Worm (Caenorhabditis elegans) whole organism, L2 larva: Measurements from ENCODE around the gene sna-2.
A peak's percentile ranks its signal among the peaks of the same experiment; 100 is the strongest.
"Not testable (repeated sequence)": the region's sequence is repeated elsewhere in the genome, so short reads cannot be mapped to it uniquely, and the experiment has no call there.

Source experiments
- C34F6.9 ChIP-seq: fragments of 150-350 bp; optimal IDR thresholded peaks from 2 replicates; lab custom pipeline; 2014; ENCODE audit warnings: missing biosample characterization, missing genetic modification characterization
- F13H6.1 ChIP-seq: sonication (generic microtip); optimal IDR thresholded peaks from 2 replicates; lab custom pipeline; 2016; ENCODE audit warnings: missing genetic modification characterization, missing compliant biosample characterization
- R02D3.7 ChIP-seq: fragments of 150-350 bp; optimal IDR thresholded peaks from 2 replicates; lab custom pipeline; 2014; ENCODE audit warnings: missing biosample characterization, missing genetic modification characterization
- aly-2 ChIP-seq: fragments of 150-350 bp; optimal IDR thresholded peaks from 2 replicates; lab custom pipeline; 2014; ENCODE audit warnings: missing biosample characterization, missing genetic modification characterization
- ama-1 ChIP-seq: fragments of 150-350 bp; optimal IDR thresholded peaks from 2 replicates; lab custom pipeline; 2018; ENCODE audit warnings: inconsistent platforms
- ceh-16 ChIP-seq: fragments of 150-350 bp; optimal IDR thresholded peaks from 2 replicates; lab custom pipeline; 2014; ENCODE audit warnings: missing biosample characterization, missing genetic modification characterization
- ceh-82 ChIP-seq: fragments of 150-350 bp; optimal IDR thresholded peaks from 2 replicates; lab custom pipeline; 2014; ENCODE audit warnings: missing biosample characterization, missing genetic modification characterization
- crh-2 ChIP-seq: sonication (generic microtip); optimal IDR thresholded peaks from 2 replicates; lab custom pipeline; 2017; ENCODE audit warnings: missing biosample characterization, missing genetic modification characterization
- dmd-4 ChIP-seq: sonication (generic microtip); optimal IDR thresholded peaks from 2 replicates; lab custom pipeline; 2017; ENCODE audit warnings: missing biosample characterization, missing genetic modification characterization
- egl-27 ChIP-seq: sonication (generic microtip); optimal IDR thresholded peaks from 3 replicates; lab custom pipeline; 2017; ENCODE audit warnings: missing biosample characterization, missing genetic modification reagents, missing genetic modification characterization
- elt-1 ChIP-seq: fragments of 150-350 bp; optimal IDR thresholded peaks from 2 replicates; lab custom pipeline; 2014; ENCODE audit warnings: missing biosample characterization, missing genetic modification characterization
- fos-1 ChIP-seq: fragments of 150-350 bp; optimal IDR thresholded peaks from 2 replicates; lab custom pipeline; 2014; ENCODE audit warnings: missing biosample characterization, missing genetic modification characterization
- gmeb-1 ChIP-seq: fragments of 150-350 bp; optimal IDR thresholded peaks from 2 replicates; lab custom pipeline; 2014; ENCODE audit warnings: missing biosample characterization, missing genetic modification characterization
- lin-11 ChIP-seq: fragments of 150-350 bp; sonication (generic microtip); optimal IDR thresholded peaks from 2 replicates; lab custom pipeline; 2014; ENCODE audit warnings: missing biosample characterization, missing genetic modification characterization, inconsistent platforms, mixed read lengths
- lin-39 ChIP-seq: fragments of 150-350 bp; optimal IDR thresholded peaks from 2 replicates; lab custom pipeline; 2014; ENCODE audit warnings: missing biosample characterization, missing genetic modification reagents, missing genetic modification characterization
- lsy-2 ChIP-seq, 2 experiments: fragments of 150-350 bp in 1 of 2; sonication (generic microtip) in 1 of 2; optimal IDR thresholded peaks; 2 replicates each; lab custom pipeline; 2014 to 2017; ENCODE audit warnings: missing biosample characterization in 2 of 2, missing genetic modification characterization in 2 of 2
- mab-5 ChIP-seq: fragments of 150-350 bp; optimal IDR thresholded peaks from 2 replicates; lab custom pipeline; 2014; ENCODE audit warnings: missing biosample characterization, missing genetic modification characterization
- mbf-1 ChIP-seq: sonication (generic microtip); optimal IDR thresholded peaks from 2 replicates; lab custom pipeline; 2017; ENCODE audit warnings: missing biosample characterization, missing genetic modification characterization
- mdl-1 ChIP-seq, 2 experiments: fragments of 150-350 bp in 1 of 2; sonication (generic microtip) in 1 of 2; optimal IDR thresholded peaks; 2 replicates each; lab custom pipeline; 2017; ENCODE audit warnings: missing biosample characterization in 2 of 2, missing genetic modification characterization in 2 of 2
- nhr-10 ChIP-seq: sonication (generic microtip); optimal IDR thresholded peaks from 2 replicates; lab custom pipeline; 2017; ENCODE audit warnings: missing biosample characterization, missing genetic modification characterization
- nhr-12 ChIP-seq: fragments of 150-350 bp; optimal IDR thresholded peaks from 2 replicates; lab custom pipeline; 2014; ENCODE audit warnings: missing biosample characterization, missing genetic modification characterization
- nhr-129 ChIP-seq: fragments of 150-350 bp; optimal IDR thresholded peaks from 2 replicates; lab custom pipeline; 2014; ENCODE audit warnings: missing biosample characterization, missing genetic modification characterization
- nhr-21 ChIP-seq: fragments of 150-350 bp; optimal IDR thresholded peaks from 2 replicates; lab custom pipeline; 2014; ENCODE audit warnings: missing biosample characterization, missing genetic modification characterization
- nhr-23 ChIP-seq: fragments of 150-350 bp; optimal IDR thresholded peaks from 2 replicates; lab custom pipeline; 2014; ENCODE audit warnings: missing biosample characterization, missing genetic modification reagents, missing genetic modification characterization
- nhr-6 ChIP-seq: fragments of 150-350 bp; optimal IDR thresholded peaks from 2 replicates; lab custom pipeline; 2014; ENCODE audit warnings: missing biosample characterization, missing genetic modification characterization
- sem-4 ChIP-seq: fragments of 150-350 bp; optimal IDR thresholded peaks from 2 replicates; lab custom pipeline; 2014; ENCODE audit warnings: missing biosample characterization, missing genetic modification reagents, missing genetic modification characterization
- skn-1 ChIP-seq: sonication (generic microtip); optimal IDR thresholded peaks from 2 replicates; lab custom pipeline; 2017; ENCODE audit warnings: missing biosample characterization, missing genetic modification characterization
- sma-3 ChIP-seq: sonication (generic microtip); optimal IDR thresholded peaks from 2 replicates; lab custom pipeline; 2016; ENCODE audit warnings: missing genetic modification reagents, missing genetic modification characterization, missing compliant biosample characterization
- sma-9 ChIP-seq, 2 experiments: fragments of 150-350 bp in 1 of 2; sonication (generic microtip) in 1 of 2; optimal IDR thresholded peaks; 2 replicates each; lab custom pipeline; 2014 to 2016; ENCODE audit warnings: missing genetic modification characterization in 2 of 2, mild to moderate bottlenecking in 1 of 2, missing biosample characterization in 1 of 2, missing compliant biosample characterization in 1 of 2, missing genetic modification reagents in 1 of 2, moderate library complexity in 1 of 2
- unc-55 ChIP-seq: fragments of 150-350 bp; sonication (generic microtip); optimal IDR thresholded peaks from 3 replicates; lab custom pipeline; 2014; ENCODE audit warnings: missing biosample characterization, missing genetic modification reagents, missing genetic modification characterization
- zag-1 ChIP-seq: fragments of 150-350 bp; optimal IDR thresholded peaks from 2 replicates; lab custom pipeline; 2014; ENCODE audit warnings: missing biosample characterization, missing genetic modification characterization
- ztf-1 ChIP-seq: fragments of 200-800 bp; sonication (Bioruptor generic); conservative IDR thresholded peaks from 2 replicates; pipeline ENCODE4 v1.3.6; 2022; ENCODE audit warnings: missing genetic modification characterization, missing compliant biosample characterization

Gene sna-2

ce11 chrIV:9742883-9743282 is 34.6 kb downstream of the sna-2 start, which contains the start of gene C28D4.7:
Gene C28D4.7 (minus strand): TSS chrIV:9743147.
- TF ChIP-seq nhr-10 (tag; lab: Kevin White, UChicago), result no peak
- TF ChIP-seq ceh-82 (tag; lab: Kevin White, UChicago), result no peak
- TF ChIP-seq egl-27 (tag; lab: Kevin White, UChicago), result no peak
- no peak for TF ChIP-seq sem-4 (tag; lab: Kevin White, UChicago)
- no peak for TF ChIP-seq nhr-23
- TF ChIP-seq dmd-4 (tag; lab: Kevin White, UChicago), result no peak
- no peak for TF ChIP-seq crh-2 (tag; lab: Kevin White, UChicago)
- TF ChIP-seq ama-1 (lab: Kevin White, UChicago), result no peak
- TF ChIP-seq lin-11 (tag; lab: Kevin White, UChicago), result no peak
- no peak for TF ChIP-seq skn-1 (tag; lab: Kevin White, UChicago)
- no peak for TF ChIP-seq ceh-16

- TF ChIP-seq crh-2 (tag; lab: Kevin White, UChicago); nhr-21 (tag; lab: Kevin White, UChicago); ceh-16: not testable (repeated sequence)
These were observed 36.4 kb downstream of the sna-2 start, which contains the start of gene gln-6 for ce11 chrIV:9740851-9741549. Gene gln-6 (minus strand): TSS chrIV:9740901.

ce11 chrIV:9739001-9739400 is 38.4 kb downstream of the sna-2 start:
- TF ChIP-seq lsy-2 (tag; optimal IDR thresholded peaks at IDR 0.05; lab: Kevin White, UChicago), result no peak
- no peak for TF ChIP-seq fos-1
- TF ChIP-seq aly-2, result no peak
- TF ChIP-seq skn-1 (tag; lab: Kevin White, UChicago), result no peak
- TF ChIP-seq unc-55 (GFP tag; lab: Kevin White, UChicago), result no peak
- TF ChIP-seq nhr-12 (tag; lab: Kevin White, UChicago), result no peak
- no peak for TF ChIP-seq mbf-1 (tag; lab: Kevin White, UChicago)
- no peak for TF ChIP-seq crh-2 (tag; lab: Kevin White, UChicago)
- no peak for TF ChIP-seq elt-1

ce11 chrIV:9738194-9738593 is 39.2 kb downstream of the sna-2 start, which contains the start of gene C28D4.10:
Gene C28D4.10 (plus strand): TSS chrIV:9738494.
- no peak for TF ChIP-seq lin-39
- no peak for TF ChIP-seq ama-1 (lab: Kevin White, UChicago)
- no peak for TF ChIP-seq unc-55 (GFP tag; lab: Kevin White, UChicago)
- TF ChIP-seq R02D3.7 (tag; lab: Kevin White, UChicago), result no peak
- TF ChIP-seq nhr-129 (tag; lab: Kevin White, UChicago), result no peak
- no peak for TF ChIP-seq mdl-1 (tag; optimal IDR thresholded peaks at IDR 0.05; lab: Kevin White, UChicago)
- no peak for TF ChIP-seq lsy-2 (tag; optimal IDR thresholded peaks at IDR 0.05; lab: Kevin White, UChicago)
- no peak for TF ChIP-seq mab-5 (tag; lab: Kevin White, UChicago)
- TF ChIP-seq egl-27 (tag; lab: Kevin White, UChicago), result no peak
- TF ChIP-seq nhr-6 (tag; lab: Kevin White, UChicago), result no peak
- TF ChIP-seq ztf-1 (GFP tag; lab: Robert Waterston, UW), result no peak
- no peak for TF ChIP-seq ceh-16
- no peak for TF ChIP-seq ceh-82 (tag; lab: Kevin White, UChicago)
- no peak for TF ChIP-seq C34F6.9 (tag; lab: Kevin White, UChicago)
- TF ChIP-seq sma-3 (GFP tag; lab: Kevin White, UChicago), result no peak
- TF ChIP-seq nhr-10 (tag; lab: Kevin White, UChicago), result no peak
- TF ChIP-seq zag-1 (tag; lab: Kevin White, UChicago), result no peak
- TF ChIP-seq gmeb-1 (tag; lab: Kevin White, UChicago), result no peak
- no peak for TF ChIP-seq sma-9 (GFP tag; optimal IDR thresholded peaks at IDR 0.05; lab: Kevin White, UChicago)
- TF ChIP-seq sma-9 (tag; optimal IDR thresholded peaks at IDR 0.05; lab: Kevin White, UChicago), result no peak

ce11 chrIV:9737204-9737790 is 40.1 kb downstream of the sna-2 start, which contains the start of gene cka-1:
Gene cka-1 (minus strand): TSS chrIV:9737621.
- TF ChIP-seq F13H6.1 (tag; lab: Kevin White, UChicago) (peak; percentile 31), sma-9 (GFP tag; optimal IDR thresholded peaks at IDR 0.05; lab: Kevin White, UChicago) (peak; percentile 0), sma-9 (tag; optimal IDR thresholded peaks at IDR 0.05; lab: Kevin White, UChicago) (no peak), sem-4 (tag; lab: Kevin White, UChicago) (peak; percentile 20), zag-1 (tag; lab: Kevin White, UChicago) (no peak), sma-3 (GFP tag; lab: Kevin White, UChicago) (peak; percentile 19), ama-1 (lab: Kevin White, UChicago) (no peak), ztf-1 (GFP tag; lab: Robert Waterston, UW) (no peak), egl-27 (tag; lab: Kevin White, UChicago) (no peak), fos-1 (peak; percentile 63), gmeb-1 (tag; lab: Kevin White, UChicago) (no peak), nhr-129 (tag; lab: Kevin White, UChicago) (peak; percentile 26)
